Worm (Caenorhabditis elegans): ENCODE measurements around the gene mma-1.
A peak's percentile ranks its signal among the peaks of the same experiment; 100 is the strongest.

Gene mma-1

DNA sequence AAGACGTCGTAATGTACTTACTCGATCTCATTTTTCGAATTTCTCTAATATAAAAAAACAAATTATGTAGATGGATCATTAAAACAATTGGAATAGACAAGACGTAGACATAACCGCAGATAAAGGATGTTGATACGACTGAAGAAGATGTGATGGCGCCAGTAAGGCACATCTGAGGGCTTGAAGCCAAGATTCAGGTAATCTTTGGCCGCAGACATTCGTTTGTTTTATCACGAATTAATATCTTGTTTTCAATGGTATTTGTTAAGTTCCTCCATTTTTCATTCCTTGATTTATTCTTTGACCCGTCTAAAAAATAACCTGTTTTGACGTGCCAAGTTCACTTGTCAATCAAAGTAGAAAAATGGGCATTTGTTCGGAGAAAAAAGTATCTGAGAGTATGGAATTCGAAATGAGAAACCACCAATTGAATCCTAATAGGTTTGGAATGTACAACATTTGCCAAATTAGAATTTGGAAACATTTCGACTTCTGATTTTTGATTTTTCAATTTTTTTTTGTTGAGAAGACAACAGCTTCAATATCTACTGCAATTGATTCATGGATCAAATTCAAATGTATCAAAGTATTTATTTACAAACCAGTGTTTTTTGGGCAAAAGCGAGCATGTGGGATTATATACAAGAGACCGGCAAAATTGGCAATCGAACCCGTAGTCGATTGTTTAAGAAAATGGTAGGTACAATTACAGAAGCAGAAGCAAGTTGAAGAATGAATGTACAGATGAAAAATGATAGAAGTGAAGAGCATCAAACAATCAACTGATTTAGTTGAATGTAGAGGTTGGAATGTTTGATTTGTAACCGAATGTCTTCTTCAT lies 44.2 kb downstream of the mma-1 start:
- peak; percentile 3 for TF ChIP-seq tbx-2 (tag; optimal IDR thresholded peaks at IDR 0.05)
- peak; percentile 58 for TF ChIP-seq nhr-76 (tag; optimal IDR thresholded peaks at IDR 0.05)
- peak; percentile 43 for TF ChIP-seq nhr-25 (tag; optimal IDR thresholded peaks at IDR 0.05)
- peak; percentile 10 for TF ChIP-seq unc-62 (GFP tag; optimal IDR thresholded peaks at IDR 0.05)
- TF ChIP-seq elt-2 (tag; optimal IDR thresholded peaks at IDR 0.05), result no peak
- no peak for TF ChIP-seq egl-27 (tag; optimal IDR thresholded peaks at IDR 0.05)
- TF ChIP-seq snpc-4 (tag; optimal IDR thresholded peaks at IDR 0.05), result no peak
- no peak for TF ChIP-seq nhr-237 (tag; optimal IDR thresholded peaks at IDR 0.05)
- TF ChIP-seq lin-39 (tag; optimal IDR thresholded peaks at IDR 0.05), result no peak
- TF ChIP-seq pha-4 (tag; optimal IDR thresholded peaks at IDR 0.05), result no peak
- no peak for TF ChIP-seq nhr-23 (tag; optimal IDR thresholded peaks at IDR 0.05)
- TF ChIP-seq nfya-1 (tag; optimal IDR thresholded peaks at IDR 0.05; ENCODE audit: insufficient read depth), result peak; percentile 8
- TF ChIP-seq jun-1 (tag; optimal IDR thresholded peaks at IDR 0.05), result no peak
- TF ChIP-seq egl-5 (tag; optimal IDR thresholded peaks at IDR 0.05), result no peak
- TF ChIP-seq aly-2 (tag; optimal IDR thresholded peaks at IDR 0.05), result no peak
- peak; percentile 80 for TF ChIP-seq ama-1 (optimal IDR thresholded peaks at IDR 0.05)
- TF ChIP-seq nhr-43 (tag; optimal IDR thresholded peaks at IDR 0.05; ENCODE audit: poor library complexity, severe bottlenecking), result peak; percentile 66
- TF ChIP-seq lin-15B (tag; optimal IDR thresholded peaks at IDR 0.05), result no peak
- TF ChIP-seq nhr-28 (tag; optimal IDR thresholded peaks at IDR 0.05), result peak; percentile 80
- TF ChIP-seq elt-3 (tag; optimal IDR thresholded peaks at IDR 0.05), result peak in 1 of 3 experiments; percentile 62

ce11 chrV:12550755-12551154 lies 45.3 kb downstream of the mma-1 start:
- TF ChIP-seq nhr-23 (tag; optimal IDR thresholded peaks at IDR 0.05), result peak; percentile 59
- peak; percentile 29 for TF ChIP-seq nhr-43 (tag; optimal IDR thresholded peaks at IDR 0.05; ENCODE audit: poor library complexity, severe bottlenecking)
- no peak for TF ChIP-seq ceh-82 (tag; optimal IDR thresholded peaks at IDR 0.05)

ce11 chrV:12550036-12550626 lies 46.0 kb downstream of the mma-1 start, which contains the start of gene F45D3.3:
Gene F45D3.3 (minus strand): TSS chrV:12550385.
- TF ChIP-seq ama-1 (optimal IDR thresholded peaks at IDR 0.05) (peak; percentile 91), nfya-1 (tag; optimal IDR thresholded peaks at IDR 0.05; ENCODE audit: insufficient read depth) (peak; percentile 31), unc-39 (tag; optimal IDR thresholded peaks at IDR 0.05) (no peak), nhr-23 (tag; optimal IDR thresholded peaks at IDR 0.05) (peak; percentile 80), nhr-43 (tag; optimal IDR thresholded peaks at IDR 0.05; ENCODE audit: poor library complexity, severe bottlenecking) (peak; percentile 55), egl-27 (tag; optimal IDR thresholded peaks at IDR 0.05) (no peak), fos-1 (tag; optimal IDR thresholded peaks at IDR 0.05) (no peak), lsy-12 (tag; optimal IDR thresholded peaks at IDR 0.05) (no peak), ceh-28 (tag; optimal IDR thresholded peaks at IDR 0.05) (no peak), nhr-25 (tag; optimal IDR thresholded peaks at IDR 0.05) (peak; percentile 35)

- TF ChIP-seq snpc-4 (tag; optimal IDR thresholded peaks at IDR 0.05), result no peak
- peak; percentile 36 for TF ChIP-seq nhr-25 (tag; optimal IDR thresholded peaks at IDR 0.05)
- peak; percentile 50 for TF ChIP-seq nhr-43 (tag; optimal IDR thresholded peaks at IDR 0.05; ENCODE audit: poor library complexity, severe bottlenecking)
- TF ChIP-seq ama-1 (optimal IDR thresholded peaks at IDR 0.05), result peak; percentile 95
- TF ChIP-seq nhr-28 (tag; optimal IDR thresholded peaks at IDR 0.05), result no peak
Measured at ce11 chrV:12549604-12550003, 46.5 kb downstream of the mma-1 start.

ce11 chrV:12548830-12549229 lies 47.3 kb downstream of the mma-1 start:
- TF ChIP-seq mdl-1 (tag; optimal IDR thresholded peaks at IDR 0.05), result no peak
- TF ChIP-seq nhr-25 (tag; optimal IDR thresholded peaks at IDR 0.05), result peak; percentile 45
- peak; percentile 97 for TF ChIP-seq ama-1 (optimal IDR thresholded peaks at IDR 0.05)
- peak; percentile 50 for TF ChIP-seq ztf-4 (tag; optimal IDR thresholded peaks at IDR 0.05)
- peak; percentile 65 for TF ChIP-seq tbx-2 (tag; optimal IDR thresholded peaks at IDR 0.05)
- TF ChIP-seq lin-15B (tag; optimal IDR thresholded peaks at IDR 0.05), result no peak
- peak; percentile 74 for TF ChIP-seq nhr-23 (tag; optimal IDR thresholded peaks at IDR 0.05)
- TF ChIP-seq unc-62 (GFP tag; optimal IDR thresholded peaks at IDR 0.05), result no peak
- TF ChIP-seq nhr-11 (tag; optimal IDR thresholded peaks at IDR 0.05), result no peak
- TF ChIP-seq nhr-43 (tag; optimal IDR thresholded peaks at IDR 0.05; ENCODE audit: poor library complexity, severe bottlenecking), result peak; percentile 73
- no peak for TF ChIP-seq elt-1 (tag; optimal IDR thresholded peaks at IDR 0.05)
- peak; percentile 15 for TF ChIP-seq ceh-28 (tag; optimal IDR thresholded peaks at IDR 0.05)
- TF ChIP-seq eor-1 (tag; optimal IDR thresholded peaks at IDR 0.05), result no peak
- TF ChIP-seq lin-39 (tag; optimal IDR thresholded peaks at IDR 0.05), result no peak
- peak; percentile 8 for TF ChIP-seq nhr-28 (tag; optimal IDR thresholded peaks at IDR 0.05)
- TF ChIP-seq lsy-12 (tag; optimal IDR thresholded peaks at IDR 0.05), result peak; percentile 66

All from whole organism, L3 larva.